Fruit fly (Drosophila melanogaster) whole organism, embryonic: ENCODE results near the gene gl.
A peak's percentile ranks its signal among the peaks of the same experiment; 100 is the strongest.

Source experiments
- BtbVII ChIP-seq: fragments of 200-800 bp; sonication (Bioruptor generic); optimal IDR thresholded peaks from 3 replicates; lab custom pipeline; 2017; ENCODE audit warnings: missing biosample characterization, mild to moderate bottlenecking, missing genetic modification characterization
- CG10209 ChIP-seq: fragments of 200-800 bp; sonication (Bioruptor generic); optimal IDR thresholded peaks from 3 replicates; lab custom pipeline; 2017; ENCODE audit warnings: missing biosample characterization, mild to moderate bottlenecking, missing genetic modification characterization, missing genetic modification reagents
- CG10565 ChIP-seq: fragments of 200-800 bp; sonication (Bioruptor generic); optimal IDR thresholded peaks from 3 replicates; lab custom pipeline; 2016; ENCODE audit warnings: missing biosample characterization, mild to moderate bottlenecking, missing genetic modification characterization
- CG11695 ChIP-seq: fragments of 200-800 bp; sonication (Bioruptor generic); IDR thresholded peaks from 3 replicates; pipeline ENCODE4 v1.3.6; 2022; ENCODE audit warnings: missing biosample characterization, missing genetic modification characterization
- CG12236 ChIP-seq: fragments of 200-800 bp; sonication (Bioruptor generic); optimal IDR thresholded peaks from 2 replicates; lab custom pipeline; 2016; ENCODE audit warnings: missing biosample characterization, missing genetic modification characterization
- CG12299 ChIP-seq: fragments of 200-800 bp; sonication (Bioruptor generic); optimal IDR thresholded peaks from 2 replicates; lab custom pipeline; 2018; ENCODE audit warnings: missing biosample characterization, mild to moderate bottlenecking, missing genetic modification characterization
- CG12942 ChIP-seq: fragments of 200-800 bp; sonication (Bioruptor generic); optimal IDR thresholded peaks from 3 replicates; lab custom pipeline; 2016; ENCODE audit warnings: missing biosample characterization, missing genetic modification characterization
- CG13287 ChIP-seq: fragments of 200-800 bp; sonication (Bioruptor generic); IDR thresholded peaks from 2 replicates; pipeline ENCODE4 v1.3.6; 2022; ENCODE audit warnings: missing biosample characterization, missing genetic modification characterization; ENCODE audit not compliant: partially characterized antibody
- CG17385 ChIP-seq: fragments of 200-800 bp; sonication (Bioruptor generic); optimal IDR thresholded peaks from 3 replicates; lab custom pipeline; 2018; ENCODE audit warnings: missing biosample characterization, mild to moderate bottlenecking, missing genetic modification characterization
- CG1832 ChIP-seq: fragments of 200-800 bp; sonication (Bioruptor generic); optimal IDR thresholded peaks from 2 replicates; lab custom pipeline; 2017; ENCODE audit warnings: missing biosample characterization, mild to moderate bottlenecking, missing genetic modification characterization, inconsistent platforms
- CG18764 ChIP-seq: fragments of 200-800 bp; sonication (Bioruptor generic); optimal IDR thresholded peaks from 3 replicates; lab custom pipeline; 2016; ENCODE audit warnings: missing biosample characterization, missing genetic modification characterization
- CG30020 ChIP-seq: fragments of 200-800 bp; optimal IDR thresholded peaks from 2 replicates; lab custom pipeline; 2019; ENCODE audit warnings: missing biosample characterization, mild to moderate bottlenecking, missing genetic modification characterization, moderate library complexity
- CG3407 ChIP-seq: fragments of 200-800 bp; sonication (Bioruptor generic); optimal IDR thresholded peaks from 2 replicates; lab custom pipeline; 2018; ENCODE audit warnings: missing biosample characterization, mild to moderate bottlenecking, missing genetic modification characterization
- CG34224 ChIP-seq: fragments of 200-800 bp; sonication (Bioruptor generic); IDR thresholded peaks from 3 replicates; pipeline ENCODE4 v1.3.6; 2022; ENCODE audit warnings: missing biosample characterization, missing genetic modification characterization; ENCODE audit not compliant: partially characterized antibody
- CG34376 ChIP-seq: fragments of 200-800 bp; sonication (Bioruptor generic); optimal IDR thresholded peaks from 2 replicates; lab custom pipeline; 2018; ENCODE audit warnings: missing biosample characterization, mild to moderate bottlenecking, missing genetic modification characterization
- CG4617 ChIP-seq: fragments of 200-800 bp; sonication (Bioruptor generic); optimal IDR thresholded peaks from 3 replicates; lab custom pipeline; 2016; ENCODE audit warnings: missing biosample characterization, missing genetic modification characterization, borderline replicate concordance
- CG4820 ChIP-seq: fragments of 200-800 bp; sonication (Bioruptor generic); optimal IDR thresholded peaks from 3 replicates; lab custom pipeline; 2016; ENCODE audit warnings: missing biosample characterization, missing genetic modification characterization
- CG9609 ChIP-seq: fragments of 200-800 bp; sonication (Bioruptor generic); optimal IDR thresholded peaks from 3 replicates; lab custom pipeline; 2016; ENCODE audit warnings: missing biosample characterization, missing genetic modification characterization
- Dref ChIP-seq: fragments of 200-800 bp; sonication (Bioruptor generic); IDR thresholded peaks from 2 replicates; pipeline ENCODE4 v1.3.6; 2022; ENCODE audit warnings: missing biosample characterization, missing genetic modification characterization
- E2f1 ChIP-seq: fragments of 200-800 bp; sonication (Bioruptor generic); IDR thresholded peaks from 2 replicates; pipeline ENCODE4 v1.3.6; 2022; ENCODE audit warnings: missing biosample characterization, missing genetic modification characterization
- Gsc ChIP-seq: fragments of 200-800 bp; sonication (Bioruptor generic); IDR thresholded peaks from 2 replicates; pipeline ENCODE4 v1.3.6; 2022; ENCODE audit warnings: missing biosample characterization, missing genetic modification characterization
- HHEX ChIP-seq: fragments of 200-800 bp; sonication (Bioruptor generic); optimal IDR thresholded peaks from 3 replicates; lab custom pipeline; 2017; ENCODE audit warnings: missing biosample characterization, mild to moderate bottlenecking, missing genetic modification characterization, missing genetic modification reagents
- Hmx ChIP-seq: fragments of 200-800 bp; sonication (Bioruptor generic); optimal IDR thresholded peaks from 2 replicates; lab custom pipeline; 2016; ENCODE audit warnings: missing biosample characterization, missing genetic modification characterization
- Sin3A ChIP-seq: fragments of >200 bp; optimal IDR thresholded peaks from 2 replicates; lab custom pipeline; 2018
- Trl ChIP-seq, 3 experiments: fragments of >200 bp in 2 of 3; fragments of 200-800 bp in 1 of 3; sonication (Bioruptor generic) in 1 of 3; optimal IDR thresholded peaks; 2 replicates in 1 of 3; 3 replicates in 2 of 3; lab custom pipeline; 2016 to 2017; ENCODE audit warnings: missing biosample characterization in 1 of 3, missing genetic modification characterization in 1 of 3
- YL-1 ChIP-seq: fragments of 200-800 bp; sonication (Bioruptor generic); optimal IDR thresholded peaks from 3 replicates; lab custom pipeline; 2017; ENCODE audit warnings: missing biosample characterization, mild to moderate bottlenecking, missing genetic modification characterization
- abd-A ChIP-seq: fragments of 200-800 bp; sonication (Bioruptor generic); optimal IDR thresholded peaks from 3 replicates; lab custom pipeline; 2019; ENCODE audit warnings: missing biosample characterization, mild to moderate bottlenecking, missing genetic modification characterization, moderate library complexity
- bab2 ChIP-seq: fragments of 200-800 bp; sonication (Bioruptor generic); optimal IDR thresholded peaks from 2 replicates; lab custom pipeline; 2016; ENCODE audit warnings: missing biosample characterization, missing genetic modification characterization
- cg ChIP-seq: fragments of 200-800 bp; sonication (Bioruptor generic); optimal IDR thresholded peaks from 3 replicates; lab custom pipeline; 2019; ENCODE audit warnings: missing biosample characterization, mild to moderate bottlenecking, missing genetic modification characterization, moderate library complexity
- corto ChIP-seq: fragments of 200-800 bp; sonication (Bioruptor generic); optimal IDR thresholded peaks from 2 replicates; lab custom pipeline; 2016; ENCODE audit warnings: missing biosample characterization, mild to moderate bottlenecking, missing genetic modification characterization, moderate library complexity
- crc ChIP-seq: fragments of 200-800 bp; sonication (Bioruptor generic); optimal IDR thresholded peaks from 2 replicates; lab custom pipeline; 2016; ENCODE audit warnings: missing biosample characterization, missing genetic modification characterization
- croc ChIP-seq: fragments of 200-800 bp; sonication (Bioruptor generic); conservative IDR thresholded peaks from 3 replicates; pipeline ENCODE4 v1.3.6; 2022; ENCODE audit warnings: missing biosample characterization, missing genetic modification characterization
- dysf ChIP-seq: fragments of 200-800 bp; sonication (Bioruptor generic); IDR thresholded peaks from 3 replicates; pipeline ENCODE4 v1.3.6; 2022; ENCODE audit warnings: missing biosample characterization, missing genetic modification characterization
- gem ChIP-seq: fragments of 200-800 bp; sonication (Bioruptor generic); optimal IDR thresholded peaks from 2 replicates; lab custom pipeline; 2019; ENCODE audit warnings: missing biosample characterization, mild to moderate bottlenecking, missing genetic modification characterization, moderate library complexity
- gro ChIP-seq: fragments of 200-800 bp; sonication (Bioruptor generic); optimal IDR thresholded peaks from 2 replicates; lab custom pipeline; 2016; ENCODE audit warnings: missing biosample characterization, missing genetic modification characterization
- insv ChIP-seq, 2 experiments: fragments of 200-800 bp; sonication (Bioruptor generic); optimal IDR thresholded peaks; 3 replicates each; lab custom pipeline; 2016 to 2018; ENCODE audit warnings: missing biosample characterization in 2 of 2, missing genetic modification characterization in 2 of 2
- lbe ChIP-seq: fragments of 200-800 bp; sonication (Bioruptor generic); optimal IDR thresholded peaks from 2 replicates; lab custom pipeline; 2016; ENCODE audit warnings: missing biosample characterization, mild to moderate bottlenecking, missing genetic modification characterization
- lola ChIP-seq, 3 experiments: fragments of >200 bp in 2 of 3; fragments of 200-800 bp in 1 of 3; sonication (Bioruptor generic) in 1 of 3; optimal IDR thresholded peaks; 2 replicates each; lab custom pipeline; 2017 to 2019; ENCODE audit warnings: missing biosample characterization in 3 of 3, missing genetic modification characterization in 3 of 3, mild to moderate bottlenecking in 1 of 3, moderate library complexity in 1 of 3
- lov ChIP-seq, 2 experiments: fragments of 200-800 bp in 1 of 2; fragments of >200 bp in 1 of 2; sonication (Bioruptor generic) in 1 of 2; IDR thresholded peaks in 1 of 2; optimal IDR thresholded peaks in 1 of 2; 2 replicates in 1 of 2; 3 replicates in 1 of 2; pipeline versions ENCODE4 v1.3.6 to Lab custom; 2017 to 2022; ENCODE audit warnings: missing biosample characterization in 1 of 2, missing genetic modification characterization in 1 of 2
- nau ChIP-seq: fragments of 200-800 bp; sonication (Bioruptor generic); optimal IDR thresholded peaks from 3 replicates; lab custom pipeline; 2017; ENCODE audit warnings: missing biosample characterization, mild to moderate bottlenecking, missing genetic modification characterization, missing genetic modification reagents
- pan ChIP-seq, 4 experiments: fragments of >200 bp in 3 of 4; fragments of 200-800 bp in 1 of 4; sonication (Bioruptor generic) in 1 of 4; optimal IDR thresholded peaks in 3 of 4; IDR thresholded peaks in 1 of 4; 2 replicates each; pipeline versions ENCODE4 v1.3.6 to Lab custom; 2017 to 2022; ENCODE audit warnings: missing biosample characterization in 2 of 4, missing genetic modification characterization in 2 of 4, mixed read lengths in 1 of 4
- rib ChIP-seq: fragments of 200-800 bp; sonication (Bioruptor generic); IDR thresholded peaks from 2 replicates; pipeline ENCODE4 v1.3.6; 2022; ENCODE audit warnings: missing biosample characterization, missing genetic modification characterization
- run ChIP-seq: fragments of 200-800 bp; sonication (Bioruptor generic); optimal IDR thresholded peaks from 3 replicates; lab custom pipeline; 2018; ENCODE audit warnings: missing biosample characterization, mild to moderate bottlenecking, missing genetic modification characterization
- seq ChIP-seq: fragments of 200-800 bp; sonication (Bioruptor generic); IDR thresholded peaks from 2 replicates; pipeline ENCODE4 v1.3.6; 2022; ENCODE audit warnings: missing biosample characterization, missing genetic modification characterization
- sim ChIP-seq: fragments of 200-800 bp; sonication (Bioruptor generic); IDR thresholded peaks from 2 replicates; pipeline ENCODE4 v1.3.6; 2022; ENCODE audit warnings: missing biosample characterization, missing genetic modification characterization
- wek ChIP-seq: fragments of 200-800 bp; sonication (Bioruptor generic); optimal IDR thresholded peaks from 3 replicates; lab custom pipeline; 2018; ENCODE audit warnings: missing biosample characterization, mild to moderate bottlenecking, missing genetic modification characterization, moderate library complexity

Gene gl

DNA sequence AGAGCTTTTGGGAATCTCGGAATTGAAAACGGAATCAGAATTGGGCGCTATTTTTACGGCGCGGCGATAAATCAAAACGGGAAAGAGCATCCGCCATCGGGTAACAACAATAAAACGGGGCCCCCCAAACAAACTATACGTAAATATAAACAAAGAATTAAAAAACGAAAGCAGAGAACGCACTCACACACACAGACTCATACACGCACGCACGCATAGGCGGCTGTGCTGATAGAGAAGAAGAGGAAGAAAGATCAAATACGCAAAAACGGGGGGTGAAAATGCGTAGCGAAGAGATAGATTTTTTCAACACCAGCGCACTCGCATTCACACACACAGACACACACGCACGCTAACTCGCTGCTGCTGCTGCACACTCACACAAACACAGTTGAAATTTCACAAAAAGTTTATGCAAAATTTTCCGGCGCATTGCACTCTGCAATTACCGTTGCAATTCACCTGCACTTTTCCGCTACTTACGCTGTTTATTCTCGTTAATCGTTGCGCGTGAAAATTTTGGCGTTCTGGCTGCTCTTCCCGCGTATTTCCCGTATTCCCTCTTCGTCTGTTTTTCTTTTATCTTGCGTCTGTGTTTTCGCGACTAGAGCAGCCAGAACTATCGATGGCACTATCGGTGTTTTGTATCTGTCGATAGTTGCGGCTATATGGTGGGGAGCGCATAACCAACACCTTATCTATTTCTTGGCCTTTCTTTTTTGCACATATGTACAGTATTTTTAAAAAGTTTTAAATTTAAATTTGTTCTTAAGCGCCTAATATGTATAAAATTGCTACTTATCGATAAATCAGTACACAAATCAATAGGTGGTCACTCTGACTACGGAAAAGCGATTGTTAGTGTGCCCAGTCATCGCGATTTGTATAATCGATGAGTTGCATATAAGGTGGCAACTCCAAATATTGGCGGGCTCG, 40.0 kb upstream of the gl start, which contains the start of gene CG31122 (continued):
- TF ChIP-seq YL-1 (GFP tag; lab: Kevin White, UChicago) = peak; percentile 59
- peak; percentile 56 for TF ChIP-seq gro (GFP tag; lab: Kevin White, UChicago)
- peak; percentile 5 for TF ChIP-seq HHEX
- peak; percentile 28 for TF ChIP-seq CG4820
- TF ChIP-seq nau (GFP tag; lab: Kevin White, UChicago) = no peak
- peak; percentile 99 for TF ChIP-seq cg (GFP tag; lab: Kevin White, UChicago)
- TF ChIP-seq pan (optimal IDR thresholded peaks at IDR 0.05; lab: Kevin White, UChicago) = no peak
- no peak for TF ChIP-seq pan (GFP tag; optimal IDR thresholded peaks at IDR 0.05 in 1 of 2, IDR thresholded peaks at IDR 0.05 in 1 of 2)
- TF ChIP-seq CG34376 (GFP tag; lab: Kevin White, UChicago) = peak; percentile 55
- peak; percentile 55; the same call in 1 of the 3 replicates for TF ChIP-seq CG11695 (GFP tag; lab: Robert Waterston, UW)
- TF ChIP-seq CG13287 (GFP tag; lab: Robert Waterston, UW) = peak; percentile 98
- peak; percentile 44 for TF ChIP-seq bab2 (GFP tag; lab: Kevin White, UChicago)
- TF ChIP-seq lbe = peak; percentile 31
- peak; percentile 94 for TF ChIP-seq rib (GFP tag; lab: Robert Waterston, UW)
- TF ChIP-seq crc (GFP tag; lab: Kevin White, UChicago) = peak; percentile 14
- no peak for TF ChIP-seq CG10565 (GFP tag; lab: Kevin White, UChicago)
- TF ChIP-seq dysf = peak; percentile 23; the same call in 1 of the 3 replicates
- TF ChIP-seq lov (optimal IDR thresholded peaks at IDR 0.05; lab: Kevin White, UChicago) = no peak
- TF ChIP-seq lov (GFP tag; IDR thresholded peaks at IDR 0.05; lab: Robert Waterston, UW) = no peak
- no peak for TF ChIP-seq wek
- TF ChIP-seq Sin3A (lab: Kevin White, UChicago) = peak; percentile 97
- peak in 1 of 2 experiments; percentile 48 for TF ChIP-seq Trl (optimal IDR thresholded peaks at IDR 0.05; lab: Kevin White, UChicago)
- peak; percentile 62 for TF ChIP-seq Trl (GFP tag; optimal IDR thresholded peaks at IDR 0.05; lab: Kevin White, UChicago)
- TF ChIP-seq CG30020 (tag; lab: Kevin White, UChicago) = peak; percentile 59
- no peak for TF ChIP-seq CG12299 (tag; lab: Kevin White, UChicago)
- TF ChIP-seq BtbVII = peak; percentile 7
- peak; percentile 60 for TF ChIP-seq gem (tag; lab: Kevin White, UChicago)
- TF ChIP-seq run (tag; lab: Kevin White, UChicago) = no peak
- peak in 1 of 3 experiments; percentile 28 for TF ChIP-seq lola (GFP tag; optimal IDR thresholded peaks at IDR 0.05; lab: Kevin White, UChicago)
- no peak for TF ChIP-seq CG3407
- no peak for TF ChIP-seq sim (GFP tag; lab: Robert Waterston, UW)
- peak; percentile 45 for TF ChIP-seq CG9609 (GFP tag; lab: Kevin White, UChicago)
- peak; percentile 63 for TF ChIP-seq seq (GFP tag; lab: Robert Waterston, UW)
- TF ChIP-seq abd-A (tag; lab: Kevin White, UChicago) = peak; percentile 77
- peak; percentile 35 for TF ChIP-seq CG12942 (GFP tag; lab: Kevin White, UChicago)
- no peak for TF ChIP-seq CG18764 (GFP tag; lab: Kevin White, UChicago)
- TF ChIP-seq CG34224 (GFP tag; lab: Robert Waterston, UW) = peak; percentile 95
- no peak for TF ChIP-seq Hmx (GFP tag; lab: Kevin White, UChicago)
- TF ChIP-seq E2f1 = peak; percentile 49; the same call in 1 of the 2 replicates
- peak; percentile 36 for TF ChIP-seq CG4617 (GFP tag; lab: Kevin White, UChicago)
- no peak for TF ChIP-seq croc (GFP tag; lab: Robert Waterston, UW)
- no peak for TF ChIP-seq CG10209 (GFP tag; lab: Kevin White, UChicago)
- no peak for TF ChIP-seq CG1832
- no peak for TF ChIP-seq insv (GFP tag; optimal IDR thresholded peaks at IDR 0.05; lab: Kevin White, UChicago)
- TF ChIP-seq Dref (GFP tag; lab: Robert Waterston, UW) = peak; percentile 75
- TF ChIP-seq CG17385 (GFP tag; lab: Kevin White, UChicago) = peak; percentile 97
- no peak for TF ChIP-seq corto (GFP tag; lab: Kevin White, UChicago)
- TF ChIP-seq CG12236 (GFP tag; lab: Kevin White, UChicago) = peak; percentile 43
- TF ChIP-seq Gsc (GFP tag; lab: Robert Waterston, UW) = no peak
